Worm (Caenorhabditis elegans): Measurements from ENCODE around the gene sor-1.

DNA sequence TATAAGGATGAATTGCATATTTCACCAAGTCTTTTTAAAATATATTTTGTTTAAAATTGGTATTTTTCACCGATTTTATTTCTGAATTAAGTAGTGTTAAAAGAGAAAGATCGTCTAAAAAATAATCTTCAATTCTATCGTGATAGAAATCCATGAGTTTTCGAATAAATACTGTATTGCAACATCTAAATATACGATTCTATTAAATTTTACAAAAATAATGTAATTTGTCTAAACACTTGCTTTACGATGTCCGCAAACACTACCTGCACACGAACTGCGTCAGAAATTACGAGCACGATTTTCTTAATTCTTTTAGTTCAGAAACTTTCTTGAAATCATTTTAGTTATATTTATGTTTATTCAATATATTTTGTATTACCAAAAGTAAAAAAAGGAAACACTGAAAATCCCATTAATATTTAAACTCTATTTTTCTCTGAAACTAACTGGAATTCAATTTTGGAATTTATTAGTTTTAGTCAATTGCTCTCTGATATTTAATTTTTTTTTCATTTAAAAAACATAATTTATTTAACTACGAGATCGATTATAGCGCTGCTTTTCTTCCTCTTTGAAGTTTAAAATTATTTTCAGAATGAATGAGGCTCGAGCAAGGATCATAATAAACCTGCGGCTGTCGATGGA is 31.3 kb downstream of the sor-1 start, which contains the start of gene mrpl-32:
- no peak for TF ChIP-seq nhr-90 (tag; optimal IDR thresholded peaks at IDR 0.05)
- no peak for TF ChIP-seq ceh-27 (GFP tag; optimal IDR thresholded peaks at IDR 0.05)
- peak; percentile 46 for TF ChIP-seq snpc-4 (GFP tag; optimal IDR thresholded peaks at IDR 0.05)
- peak in 2 of 4 experiments; percentile 21 to 64 for TF ChIP-seq snpc-4 (tag; optimal IDR thresholded peaks at IDR 0.05)
- 0 out of 2 replicates have a peak, but pooled peaks have one; percentile 19 for TF ChIP-seq Y79H2A.3 (GFP tag; conservative IDR thresholded peaks at IDR 0.05)
- no peak for TF ChIP-seq ztf-3 (GFP tag; optimal IDR thresholded peaks at IDR 0.05)
- TF ChIP-seq zfh-2 (GFP tag; conservative IDR thresholded peaks at IDR 0.05), result no peak
- no peak for TF ChIP-seq F22D6.2 (tag; optimal IDR thresholded peaks at IDR 0.05)
